Worm (Caenorhabditis elegans) whole organism, L3 larva: ENCODE data around the gene C50F4.16.

Experiments
- R02D3.7 ChIP-seq: fragments of 150-350 bp; optimal IDR thresholded peaks from 2 replicates; lab custom pipeline; 2014; ENCODE audit warnings: missing biosample characterization, missing genetic modification characterization
- ZK546.5 ChIP-seq: sonication (generic microtip); optimal IDR thresholded peaks from 2 replicates; lab custom pipeline; 2017; ENCODE audit warnings: missing biosample characterization, missing genetic modification characterization
- aly-2 ChIP-seq: fragments of 150-350 bp; optimal IDR thresholded peaks from 2 replicates; lab custom pipeline; 2014; ENCODE audit warnings: missing biosample characterization, missing genetic modification characterization
- ceh-28 ChIP-seq: fragments of 150-350 bp; optimal IDR thresholded peaks from 2 replicates; lab custom pipeline; 2014; ENCODE audit warnings: missing biosample characterization, missing genetic modification reagents, missing genetic modification characterization
- ceh-82 ChIP-seq: fragments of 150-350 bp; optimal IDR thresholded peaks from 2 replicates; lab custom pipeline; 2014; ENCODE audit warnings: missing biosample characterization, missing genetic modification characterization
- ceh-9 ChIP-seq: sonication (generic microtip); optimal IDR thresholded peaks from 2 replicates; lab custom pipeline; 2018; ENCODE audit warnings: missing biosample characterization, missing genetic modification characterization
- daf-12 ChIP-seq: fragments of 150-350 bp; optimal IDR thresholded peaks from 2 replicates; lab custom pipeline; 2014; ENCODE audit warnings: missing biosample characterization, missing genetic modification reagents, missing genetic modification characterization
- egl-27 ChIP-seq: sonication (generic microtip); optimal IDR thresholded peaks from 4 replicates; lab custom pipeline; 2017; ENCODE audit warnings: missing biosample characterization, missing genetic modification reagents, missing genetic modification characterization
- egl-5 ChIP-seq: fragments of 150-350 bp; optimal IDR thresholded peaks from 2 replicates; lab custom pipeline; 2017; ENCODE audit warnings: missing biosample characterization, missing genetic modification reagents, missing genetic modification characterization, inconsistent platforms
- elt-2 ChIP-seq: sonication (generic microtip); optimal IDR thresholded peaks from 2 replicates; lab custom pipeline; 2016; ENCODE audit warnings: missing genetic modification reagents, mild to moderate bottlenecking, missing genetic modification characterization, missing compliant biosample characterization
- fkh-10 ChIP-seq: sonication (generic microtip); optimal IDR thresholded peaks from 2 replicates; lab custom pipeline; 2017; ENCODE audit warnings: missing biosample characterization, missing genetic modification reagents, missing genetic modification characterization
- fkh-2 ChIP-seq: fragments of 150-350 bp; optimal IDR thresholded peaks from 2 replicates; lab custom pipeline; 2014; ENCODE audit warnings: missing biosample characterization, missing genetic modification reagents, missing genetic modification characterization
- fos-1 ChIP-seq: fragments of 150-350 bp; optimal IDR thresholded peaks from 2 replicates; lab custom pipeline; 2014; ENCODE audit warnings: missing biosample characterization, missing genetic modification characterization
- hmg-11 ChIP-seq: sonication (generic microtip); optimal IDR thresholded peaks from 2 replicates; lab custom pipeline; 2016; ENCODE audit warnings: missing genetic modification characterization, missing compliant biosample characterization
- lin-15B ChIP-seq: fragments of 150-350 bp; optimal IDR thresholded peaks from 2 replicates; lab custom pipeline; 2014; ENCODE audit warnings: missing biosample characterization, missing genetic modification characterization
- lin-39 ChIP-seq: fragments of 150-350 bp; optimal IDR thresholded peaks from 2 replicates; lab custom pipeline; 2018; ENCODE audit warnings: missing biosample characterization, missing genetic modification reagents, missing genetic modification characterization
- lsy-12 ChIP-seq: sonication (generic microtip); optimal IDR thresholded peaks from 2 replicates; lab custom pipeline; 2016; ENCODE audit warnings: mild to moderate bottlenecking, missing genetic modification characterization, missing compliant biosample characterization
- mdl-1 ChIP-seq: fragments of 150-350 bp; optimal IDR thresholded peaks from 2 replicates; lab custom pipeline; 2014; ENCODE audit warnings: missing biosample characterization, missing genetic modification characterization
- nfya-1 ChIP-seq: sonication (generic microtip); optimal IDR thresholded peaks from 2 replicates; lab custom pipeline; 2017; ENCODE audit warnings: missing genetic modification characterization, mild to moderate bottlenecking, missing compliant biosample characterization, antibody characterized with exemption, moderate library complexity; ENCODE audit not compliant: insufficient read depth
- nhr-11 ChIP-seq: fragments of 150-350 bp; optimal IDR thresholded peaks from 2 replicates; lab custom pipeline; 2014; ENCODE audit warnings: missing biosample characterization, missing genetic modification characterization
- nhr-12 ChIP-seq: fragments of 150-350 bp; optimal IDR thresholded peaks from 2 replicates; lab custom pipeline; 2014; ENCODE audit warnings: missing biosample characterization, missing genetic modification characterization
- nhr-23 ChIP-seq: fragments of 150-350 bp; optimal IDR thresholded peaks from 2 replicates; lab custom pipeline; 2014; ENCODE audit warnings: missing biosample characterization, missing genetic modification reagents, missing genetic modification characterization
- nhr-25 ChIP-seq: sonication (generic microtip); optimal IDR thresholded peaks from 2 replicates; lab custom pipeline; 2017; ENCODE audit warnings: missing biosample characterization, missing genetic modification characterization
- nhr-67 ChIP-seq: fragments of 150-350 bp; optimal IDR thresholded peaks from 2 replicates; lab custom pipeline; 2014; ENCODE audit warnings: missing biosample characterization, missing genetic modification characterization
- nhr-76 ChIP-seq: fragments of 150-350 bp; sonication (generic microtip); optimal IDR thresholded peaks from 5 replicates; lab custom pipeline; 2014; ENCODE audit warnings: missing biosample characterization, missing genetic modification characterization
- nhr-77 ChIP-seq: fragments of 150-350 bp; optimal IDR thresholded peaks from 2 replicates; lab custom pipeline; 2014; ENCODE audit warnings: missing biosample characterization, missing genetic modification characterization
- pha-4 ChIP-seq: fragments of 150-350 bp; optimal IDR thresholded peaks from 2 replicates; lab custom pipeline; 2014; ENCODE audit warnings: missing biosample characterization, missing genetic modification reagents, missing genetic modification characterization
- sea-2 ChIP-seq: fragments of 150-350 bp; sonication (generic microtip); optimal IDR thresholded peaks from 4 replicates; lab custom pipeline; 2014; ENCODE audit warnings: missing biosample characterization, missing genetic modification reagents, missing genetic modification characterization
- skn-1 ChIP-seq: fragments of 150-350 bp; optimal IDR thresholded peaks from 2 replicates; lab custom pipeline; 2014; ENCODE audit warnings: missing biosample characterization, missing genetic modification characterization
- snpc-4 ChIP-seq: fragments of 150-350 bp; optimal IDR thresholded peaks from 2 replicates; lab custom pipeline; 2014; ENCODE audit warnings: missing biosample characterization, missing genetic modification characterization
- tbx-2 ChIP-seq: sonication (generic microtip); optimal IDR thresholded peaks from 2 replicates; lab custom pipeline; 2016; ENCODE audit warnings: mild to moderate bottlenecking, missing genetic modification characterization, missing compliant biosample characterization
- unc-39 ChIP-seq: sonication (generic microtip); optimal IDR thresholded peaks from 4 replicates; lab custom pipeline; 2017; ENCODE audit warnings: missing biosample characterization, missing genetic modification characterization
- unc-62 ChIP-seq: fragments of 150-350 bp; sonication (generic microtip); optimal IDR thresholded peaks from 4 replicates; lab custom pipeline; 2014; ENCODE audit warnings: missing biosample characterization, missing genetic modification reagents, missing genetic modification characterization
- zag-1 ChIP-seq: fragments of 150-350 bp; optimal IDR thresholded peaks from 2 replicates; lab custom pipeline; 2014; ENCODE audit warnings: missing biosample characterization, missing genetic modification characterization
- ztf-11 ChIP-seq: fragments of 150-350 bp; optimal IDR thresholded peaks from 2 replicates; lab custom pipeline; 2014; ENCODE audit warnings: missing biosample characterization, missing genetic modification characterization
- ztf-4 ChIP-seq: fragments of 150-350 bp; optimal IDR thresholded peaks from 2 replicates; lab custom pipeline; 2014; ENCODE audit warnings: missing biosample characterization, missing genetic modification characterization

The C50F4.16 gene

ce11 chrV:9571673-9572072 is 30.3 kb upstream of the C50F4.16 start:
- no peak for TF ChIP-seq nhr-67 (tag; lab: Kevin White, UChicago)
- TF ChIP-seq mdl-1 (tag; lab: Kevin White, UChicago) = no peak
- TF ChIP-seq aly-2 (tag; lab: Kevin White, UChicago) = no peak
- no peak for TF ChIP-seq nhr-11 (tag; lab: Kevin White, UChicago)
- no peak for TF ChIP-seq ztf-11 (tag; lab: Kevin White, UChicago)
- TF ChIP-seq ceh-9 (tag; lab: Kevin White, UChicago) = no peak
- no peak for TF ChIP-seq fkh-2 (tag; lab: Kevin White, UChicago)
- no peak for TF ChIP-seq R02D3.7
- TF ChIP-seq, all 47 proteins: peak for 0

ce11 chrV:9571056-9571455 is 29.6 kb upstream of the C50F4.16 start:
- TF ChIP-seq nhr-11 (tag; lab: Kevin White, UChicago) = no peak
- peak; percentile 36 for TF ChIP-seq elt-2 (tag; lab: Kevin White, UChicago)

- TF ChIP-seq nhr-12 (tag; lab: Kevin White, UChicago) = no peak
- no peak for TF ChIP-seq snpc-4 (tag; lab: Kevin White, UChicago)
- TF ChIP-seq unc-62 = no peak
- TF ChIP-seq mdl-1 (tag; lab: Kevin White, UChicago) = no peak
- TF ChIP-seq zag-1 (tag; lab: Kevin White, UChicago) = no peak
- TF ChIP-seq ceh-28 = no peak
- no peak for TF ChIP-seq nhr-25 (tag; lab: Kevin White, UChicago)
- TF ChIP-seq tbx-2 (tag; lab: Kevin White, UChicago) = no peak
- no peak for TF ChIP-seq nhr-23
Measured at ce11 chrV:9570197-9570596, 28.8 kb upstream of the C50F4.16 start, which contains the start of gene F25B3.5. TSS of gene F25B3.5 (minus strand) at chrV:9570297.

ce11 chrV:9568707-9569106 is 27.3 kb upstream of the C50F4.16 start, which contains the start of gene F25B3.4:
TSS of gene F25B3.4 (minus strand) at chrV:9568807.
- TF ChIP-seq ztf-11 (tag; lab: Kevin White, UChicago) = no peak
- TF ChIP-seq snpc-4 (tag; lab: Kevin White, UChicago) = no peak

ce11 chrV:9563585-9563984 is 22.2 kb upstream of the C50F4.16 start:
- TF ChIP-seq snpc-4 (tag; lab: Kevin White, UChicago) (no peak), daf-12 (tag; lab: Kevin White, UChicago) (no peak), nfya-1 (tag; lab: Kevin White, UChicago) (peak; percentile 25), fkh-10 (GFP tag; lab: Kevin White, UChicago) (peak; percentile 66)

ce11 chrV:9561624-9562179 is 20.3 kb upstream of the C50F4.16 start, which contains the start of gene rgef-1:
TSS of gene rgef-1 (minus strand) at chrV:9561674.
- TF ChIP-seq pha-4 (no peak), fkh-2 (tag; lab: Kevin White, UChicago) (no peak), nfya-1 (tag; lab: Kevin White, UChicago) (peak; percentile 86), unc-62 (peak; percentile 16), lin-39 (tag; lab: Kevin White, UChicago) (peak; percentile 73), skn-1 (tag; lab: Kevin White, UChicago) (peak; percentile 35), nhr-77 (tag; lab: Kevin White, UChicago) (no peak), hmg-11 (tag; lab: Kevin White, UChicago) (peak; percentile 73), ceh-82 (tag; lab: Kevin White, UChicago) (no peak), zag-1 (tag; lab: Kevin White, UChicago) (no peak), fkh-10 (GFP tag; lab: Kevin White, UChicago) (peak; percentile 80), ZK546.5 (tag; lab: Kevin White, UChicago) (no peak), mdl-1 (tag; lab: Kevin White, UChicago) (peak; percentile 45), nhr-76 (no peak), egl-5 (tag; lab: Kevin White, UChicago) (no peak), lsy-12 (tag; lab: Kevin White, UChicago) (no peak), sea-2 (GFP tag; lab: Kevin White, UChicago) (peak; percentile 43), egl-27 (no peak), ztf-4 (no peak), fos-1 (tag; lab: Kevin White, UChicago) (no peak), snpc-4 (tag; lab: Kevin White, UChicago) (peak; percentile 24), unc-39 (no peak), tbx-2 (tag; lab: Kevin White, UChicago) (peak; percentile 33), ceh-28 (peak; percentile 61), lin-15B (tag; lab: Kevin White, UChicago) (peak; percentile 43)
- TF ChIP-seq, all 47 proteins: peak for 12
